Fruit fly (Drosophila melanogaster) whole organism, embryonic: ENCODE results near the gene Naxd.

Experiments
- Atf3 ChIP-seq: fragments of 200-800 bp; sonication (Bioruptor generic); optimal IDR thresholded peaks from 3 replicates; lab custom pipeline; 2016; ENCODE audit warnings: missing biosample characterization, missing genetic modification characterization
- Atf6 ChIP-seq: fragments of 200-800 bp; sonication (Bioruptor generic); IDR thresholded peaks from 2 replicates; pipeline ENCODE4 v1.3.6; 2022; ENCODE audit warnings: missing biosample characterization, missing genetic modification characterization
- CG10209 ChIP-seq: fragments of 200-800 bp; sonication (Bioruptor generic); optimal IDR thresholded peaks from 3 replicates; lab custom pipeline; 2017; ENCODE audit warnings: missing biosample characterization, mild to moderate bottlenecking, missing genetic modification characterization, missing genetic modification reagents
- CG10321 ChIP-seq: fragments of 200-800 bp; sonication (Bioruptor generic); IDR thresholded peaks from 2 replicates; pipeline ENCODE4 v1.3.6; 2022; ENCODE audit warnings: missing biosample characterization, missing genetic modification characterization
- CG10366 ChIP-seq: fragments of 200-800 bp; sonication (Bioruptor generic); IDR thresholded peaks from 2 replicates; pipeline ENCODE4 v1.3.6; 2022; ENCODE audit warnings: missing biosample characterization, missing genetic modification characterization
- CG13287 ChIP-seq: fragments of 200-800 bp; sonication (Bioruptor generic); IDR thresholded peaks from 2 replicates; pipeline ENCODE4 v1.3.6; 2022; ENCODE audit warnings: missing biosample characterization, missing genetic modification characterization; ENCODE audit not compliant: partially characterized antibody
- CG15479 ChIP-seq: fragments of 200-800 bp; sonication (Bioruptor generic); optimal IDR thresholded peaks from 3 replicates; lab custom pipeline; 2019; ENCODE audit warnings: missing biosample characterization, mild to moderate bottlenecking, missing genetic modification characterization, moderate library complexity
- CG1647 ChIP-seq: fragments of 200-800 bp; sonication (Bioruptor generic); optimal IDR thresholded peaks from 3 replicates; lab custom pipeline; 2016; ENCODE audit warnings: missing biosample characterization, missing genetic modification characterization
- CG16813 ChIP-seq: fragments of 200-800 bp; sonication (Bioruptor generic); IDR thresholded peaks from 3 replicates; pipeline ENCODE4 v1.3.6; 2022; ENCODE audit warnings: missing biosample characterization, missing genetic modification characterization; ENCODE audit not compliant: partially characterized antibody
- CG18764 ChIP-seq: fragments of 200-800 bp; sonication (Bioruptor generic); optimal IDR thresholded peaks from 3 replicates; lab custom pipeline; 2016; ENCODE audit warnings: missing biosample characterization, missing genetic modification characterization
- CG2889 ChIP-seq: fragments of 200-800 bp; sonication (Bioruptor generic); IDR thresholded peaks from 3 replicates; pipeline ENCODE4 v1.3.6; 2022; ENCODE audit warnings: missing biosample characterization, missing genetic modification characterization
- CG3065 ChIP-seq: fragments of 200-800 bp; sonication (Bioruptor generic); optimal IDR thresholded peaks from 2 replicates; lab custom pipeline; 2016; ENCODE audit warnings: missing biosample characterization, missing genetic modification characterization
- CG31224 ChIP-seq: fragments of 200-800 bp; sonication (Bioruptor generic); IDR thresholded peaks from 2 replicates; pipeline ENCODE4 v1.3.6; 2022; ENCODE audit warnings: missing biosample characterization, missing genetic modification characterization
- CG34224 ChIP-seq: fragments of 200-800 bp; sonication (Bioruptor generic); IDR thresholded peaks from 3 replicates; pipeline ENCODE4 v1.3.6; 2022; ENCODE audit warnings: missing biosample characterization, missing genetic modification characterization; ENCODE audit not compliant: partially characterized antibody
- CG43689 ChIP-seq: fragments of 200-800 bp; sonication (Bioruptor generic); IDR thresholded peaks from 2 replicates; pipeline ENCODE4 v1.3.6; 2022; ENCODE audit warnings: missing biosample characterization, missing genetic modification characterization
- CG4404 ChIP-seq: fragments of 200-800 bp; sonication (Bioruptor generic); IDR thresholded peaks from 2 replicates; pipeline ENCODE4 v1.3.6; 2022; ENCODE audit warnings: missing biosample characterization, missing genetic modification characterization
- CG4820 ChIP-seq: fragments of 200-800 bp; sonication (Bioruptor generic); optimal IDR thresholded peaks from 3 replicates; lab custom pipeline; 2016; ENCODE audit warnings: missing biosample characterization, missing genetic modification characterization
- CG5953 ChIP-seq: fragments of 200-800 bp; sonication (Bioruptor generic); IDR thresholded peaks from 2 replicates; pipeline ENCODE4 v1.3.6; 2022; ENCODE audit warnings: missing biosample characterization, missing genetic modification characterization
- CG6765 ChIP-seq: fragments of 200-800 bp; sonication (Bioruptor generic); optimal IDR thresholded peaks from 3 replicates; lab custom pipeline; 2017; ENCODE audit warnings: missing biosample characterization, mild to moderate bottlenecking, missing genetic modification characterization
- CG7357 ChIP-seq: fragments of 200-800 bp; sonication (Bioruptor generic); IDR thresholded peaks from 3 replicates; pipeline ENCODE4 v1.3.6; 2022; ENCODE audit warnings: missing biosample characterization, missing genetic modification characterization
- CG8281 ChIP-seq: fragments of 200-800 bp; sonication (Bioruptor generic); optimal IDR thresholded peaks from 2 replicates; lab custom pipeline; 2018; ENCODE audit warnings: missing biosample characterization, mild to moderate bottlenecking, missing genetic modification characterization, moderate library complexity
- CG9797 ChIP-seq: fragments of 200-800 bp; sonication (Bioruptor generic); optimal IDR thresholded peaks from 3 replicates; lab custom pipeline; 2018; ENCODE audit warnings: missing biosample characterization, mild to moderate bottlenecking, missing genetic modification characterization
- CG9932 ChIP-seq: fragments of 200-800 bp; sonication (Bioruptor generic); IDR thresholded peaks from 2 replicates; pipeline ENCODE4 v1.3.6; 2022; ENCODE audit warnings: missing biosample characterization, missing genetic modification characterization
- Chrac-16 ChIP-seq: fragments of 200-800 bp; sonication (Bioruptor generic); optimal IDR thresholded peaks from 3 replicates; lab custom pipeline; 2016; ENCODE audit warnings: missing biosample characterization, missing genetic modification characterization
- Dfd ChIP-seq, 2 experiments: fragments of >200 bp; optimal IDR thresholded peaks; 2 replicates each; lab custom pipeline; 2017; ENCODE audit warnings: missing biosample characterization in 2 of 2, missing genetic modification characterization in 2 of 2
- Hr78 ChIP-seq, 2 experiments: fragments of 200-800 bp in 1 of 2; fragments of >200 bp in 1 of 2; sonication (Bioruptor generic) in 1 of 2; optimal IDR thresholded peaks; 2 replicates each; lab custom pipeline; 2017 to 2019; ENCODE audit warnings: missing biosample characterization in 2 of 2, missing genetic modification characterization in 2 of 2, mild to moderate bottlenecking in 1 of 2, moderate library complexity in 1 of 2
- Hsf ChIP-seq: fragments of 200-800 bp; sonication (Bioruptor generic); optimal IDR thresholded peaks from 3 replicates; lab custom pipeline; 2016; ENCODE audit warnings: missing biosample characterization, missing genetic modification characterization
- Nf-YC ChIP-seq: fragments of 200-800 bp; optimal IDR thresholded peaks from 3 replicates; lab custom pipeline; 2019; ENCODE audit warnings: missing biosample characterization, mild to moderate bottlenecking, missing genetic modification characterization, moderate library complexity
- Trl ChIP-seq, 3 experiments: fragments of >200 bp in 2 of 3; fragments of 200-800 bp in 1 of 3; sonication (Bioruptor generic) in 1 of 3; optimal IDR thresholded peaks; 2 replicates in 1 of 3; 3 replicates in 2 of 3; lab custom pipeline; 2016 to 2017; ENCODE audit warnings: missing biosample characterization in 1 of 3, missing genetic modification characterization in 1 of 3
- aop ChIP-seq: fragments of 200-800 bp; sonication (Bioruptor generic); IDR thresholded peaks from 2 replicates; pipeline ENCODE4 v1.3.6; 2022; ENCODE audit warnings: missing biosample characterization, missing genetic modification characterization
- ap ChIP-seq: fragments of 200-800 bp; sonication (Bioruptor generic); IDR thresholded peaks from 2 replicates; pipeline ENCODE4 v1.3.6; 2022; ENCODE audit warnings: missing biosample characterization, missing genetic modification characterization
- az2 ChIP-seq: fragments of 200-800 bp; sonication (Bioruptor generic); optimal IDR thresholded peaks from 3 replicates; lab custom pipeline; 2016; ENCODE audit warnings: missing biosample characterization, missing genetic modification characterization
- cato ChIP-seq: fragments of 200-800 bp; sonication (Bioruptor generic); optimal IDR thresholded peaks from 2 replicates; lab custom pipeline; 2016; ENCODE audit warnings: missing biosample characterization, missing genetic modification characterization, borderline replicate concordance
- dm ChIP-seq: fragments of 200-800 bp; sonication (Bioruptor generic); optimal IDR thresholded peaks from 3 replicates; lab custom pipeline; 2016; ENCODE audit warnings: missing biosample characterization, missing genetic modification characterization
- dpn ChIP-seq, 2 experiments: fragments of 200-800 bp; sonication (Bioruptor generic); optimal IDR thresholded peaks; 3 replicates each; lab custom pipeline; 2016; ENCODE audit warnings: missing biosample characterization in 2 of 2, missing genetic modification characterization in 2 of 2
- eyg ChIP-seq: fragments of 200-800 bp; sonication (Bioruptor generic); optimal IDR thresholded peaks from 3 replicates; lab custom pipeline; 2016; ENCODE audit warnings: missing biosample characterization, missing genetic modification characterization
- ind ChIP-seq: fragments of 200-800 bp; sonication (Bioruptor generic); optimal IDR thresholded peaks from 3 replicates; lab custom pipeline; 2016; ENCODE audit warnings: missing biosample characterization, missing genetic modification characterization
- inv ChIP-seq: fragments of 200-800 bp; sonication (Bioruptor generic); IDR thresholded peaks from 2 replicates; pipeline ENCODE4 v1.3.6; 2022; ENCODE audit warnings: missing biosample characterization, missing genetic modification characterization; ENCODE audit not compliant: partially characterized antibody
- jing ChIP-seq: fragments of 200-800 bp; sonication (Bioruptor generic); optimal IDR thresholded peaks from 2 replicates; lab custom pipeline; 2018; ENCODE audit warnings: missing biosample characterization, mild to moderate bottlenecking, missing genetic modification characterization
- jumu ChIP-seq: fragments of 200-800 bp; sonication (Bioruptor generic); optimal IDR thresholded peaks from 3 replicates; lab custom pipeline; 2016; ENCODE audit warnings: missing biosample characterization, missing genetic modification characterization
- phol ChIP-seq: fragments of 200-800 bp; sonication (Bioruptor generic); optimal IDR thresholded peaks from 3 replicates; lab custom pipeline; 2018; ENCODE audit warnings: missing biosample characterization, mild to moderate bottlenecking, missing genetic modification characterization, moderate library complexity
- pros ChIP-seq: fragments of 200-800 bp; sonication (Bioruptor generic); optimal IDR thresholded peaks from 3 replicates; lab custom pipeline; 2019; ENCODE audit warnings: missing biosample characterization, mild to moderate bottlenecking, missing genetic modification characterization, moderate library complexity
- psq ChIP-seq: fragments of 200-800 bp; sonication (Bioruptor generic); optimal IDR thresholded peaks from 2 replicates; lab custom pipeline; 2017; ENCODE audit warnings: missing biosample characterization, missing genetic modification characterization
- pzg ChIP-seq: fragments of 200-800 bp; sonication (Bioruptor generic); optimal IDR thresholded peaks from 3 replicates; lab custom pipeline; 2018; ENCODE audit warnings: missing biosample characterization, mild to moderate bottlenecking, missing genetic modification characterization, moderate library complexity
- sens-2 ChIP-seq: fragments of 200-800 bp; sonication (Bioruptor generic); IDR thresholded peaks from 2 replicates; pipeline ENCODE4 v1.3.6; 2022; ENCODE audit warnings: missing biosample characterization, missing genetic modification characterization
- stwl ChIP-seq: fragments of 200-800 bp; sonication (Bioruptor generic); optimal IDR thresholded peaks from 3 replicates; lab custom pipeline; 2018; ENCODE audit warnings: missing biosample characterization, mild to moderate bottlenecking, missing genetic modification characterization, moderate library complexity
- tin ChIP-seq: fragments of 200-800 bp; sonication (Bioruptor generic); optimal IDR thresholded peaks from 3 replicates; lab custom pipeline; 2016; ENCODE audit warnings: missing biosample characterization, missing genetic modification characterization
- zfh1 ChIP-seq: fragments of 200-800 bp; sonication (Bioruptor generic); IDR thresholded peaks from 3 replicates; pipeline ENCODE4 v1.3.6; 2022; ENCODE audit warnings: missing biosample characterization, missing genetic modification characterization

Gene Naxd

dm6 chr3L:19062472-19063409 lies 34.8 kb downstream of the Naxd start, which contains the start of the genes Ugt316A1 and Sfxn2 (continued):
- peak; percentile 52 for TF ChIP-seq tin (GFP tag; lab: Kevin White, UChicago)
- TF ChIP-seq CG9797 (GFP tag; lab: Kevin White, UChicago) = peak; percentile 88
- TF ChIP-seq Nf-YC (tag; lab: Kevin White, UChicago) = peak; percentile 18
- no peak for TF ChIP-seq ap
- peak; percentile 84 for TF ChIP-seq phol (tag; lab: Kevin White, UChicago)
- TF ChIP-seq stwl = peak; percentile 65
- TF ChIP-seq CG43689 (GFP tag; lab: Robert Waterston, UW) = no peak
- peak; percentile 70 for TF ChIP-seq CG9932 (GFP tag; lab: Robert Waterston, UW)
- TF ChIP-seq az2 (GFP tag; lab: Kevin White, UChicago) = peak; percentile 24
- peak; percentile 33; the same call in 1 of the 3 replicates for TF ChIP-seq CG7357 (GFP tag; lab: Robert Waterston, UW)
- TF ChIP-seq dm (GFP tag; lab: Kevin White, UChicago) = peak; percentile 25
- no peak for TF ChIP-seq Atf6 (GFP tag; lab: Robert Waterston, UW)
- TF ChIP-seq CG10209 (GFP tag; lab: Kevin White, UChicago) = peak; percentile 26
- no peak for TF ChIP-seq pros (GFP tag; lab: Kevin White, UChicago)
- no peak for TF ChIP-seq CG18764 (GFP tag; lab: Kevin White, UChicago)
- peak; percentile 44 for TF ChIP-seq CG4820 (GFP tag; lab: Kevin White, UChicago)
- peak; percentile 61 for TF ChIP-seq Hsf
- no peak; the same call in 1 of the 2 replicates for TF ChIP-seq CG13287 (GFP tag; lab: Robert Waterston, UW)
- peak; percentile 21 for TF ChIP-seq CG1647 (GFP tag; lab: Kevin White, UChicago)
- TF ChIP-seq Chrac-16 (GFP tag; lab: Kevin White, UChicago) = peak; percentile 47
- TF ChIP-seq CG3065 (GFP tag; lab: Kevin White, UChicago) = no peak
- TF ChIP-seq cato = no peak
- peak; percentile 17 for TF ChIP-seq jumu (GFP tag; lab: Kevin White, UChicago)
- peak; percentile 42 for TF ChIP-seq ind (GFP tag; lab: Kevin White, UChicago)
- TF ChIP-seq Atf3 (GFP tag; lab: Kevin White, UChicago) = no peak
- no peak for TF ChIP-seq inv (GFP tag; lab: Robert Waterston, UW)
- peak; percentile 56 for TF ChIP-seq CG6765 (GFP tag; lab: Kevin White, UChicago)
- TF ChIP-seq CG16813 (GFP tag; lab: Robert Waterston, UW) = peak; percentile 7; the same call in 1 of the 3 replicates
- TF ChIP-seq CG15479 (GFP tag; lab: Kevin White, UChicago) = peak; percentile 93
- TF ChIP-seq CG2889 (GFP tag; lab: Robert Waterston, UW) = no peak
- no peak for TF ChIP-seq CG31224 (GFP tag; lab: Robert Waterston, UW)
- TF ChIP-seq sens-2 (GFP tag; lab: Robert Waterston, UW) = no peak
- TF ChIP-seq zfh1 (GFP tag; lab: Robert Waterston, UW) = no peak
- TF ChIP-seq Trl (optimal IDR thresholded peaks at IDR 0.05; lab: Kevin White, UChicago) = peak in 1 of 2 experiments; percentile 26
- TF ChIP-seq Trl (GFP tag; optimal IDR thresholded peaks at IDR 0.05; lab: Kevin White, UChicago) = peak; percentile 32
- TF ChIP-seq Dfd (GFP tag; optimal IDR thresholded peaks at IDR 0.05; lab: Kevin White, UChicago) = peak in 1 of 2 experiments; percentile 92
- no peak for TF ChIP-seq aop (GFP tag; lab: Robert Waterston, UW)
- no peak for TF ChIP-seq jing (GFP tag; lab: Kevin White, UChicago)
- no peak for TF ChIP-seq psq (GFP tag; lab: Kevin White, UChicago)
- TF ChIP-seq Hr78 (GFP tag; optimal IDR thresholded peaks at IDR 0.05; lab: Kevin White, UChicago) = no peak
- peak; percentile 18; the same call in 1 of the 2 replicates for TF ChIP-seq CG10366 (GFP tag; lab: Robert Waterston, UW)
- TF ChIP-seq eyg (GFP tag; lab: Kevin White, UChicago) = no peak
- no peak for TF ChIP-seq CG10321 (GFP tag; lab: Robert Waterston, UW)
- no peak for TF ChIP-seq CG34224 (GFP tag; lab: Robert Waterston, UW)
- TF ChIP-seq CG4404 (GFP tag; lab: Robert Waterston, UW) = peak; percentile 48; the same call in 1 of the 2 replicates
- peak; percentile 86 for TF ChIP-seq pzg (GFP tag; lab: Kevin White, UChicago)
- no peak for TF ChIP-seq CG5953 (GFP tag; lab: Robert Waterston, UW)
- peak; percentile 43 to 45 for TF ChIP-seq dpn (GFP tag; optimal IDR thresholded peaks at IDR 0.05; lab: Kevin White, UChicago)
- no peak for TF ChIP-seq CG8281 (tag; lab: Kevin White, UChicago)
